Worm (Caenorhabditis elegans): ENCODE measurements around the gene R144.13.

R144.13 gene

DNA sequence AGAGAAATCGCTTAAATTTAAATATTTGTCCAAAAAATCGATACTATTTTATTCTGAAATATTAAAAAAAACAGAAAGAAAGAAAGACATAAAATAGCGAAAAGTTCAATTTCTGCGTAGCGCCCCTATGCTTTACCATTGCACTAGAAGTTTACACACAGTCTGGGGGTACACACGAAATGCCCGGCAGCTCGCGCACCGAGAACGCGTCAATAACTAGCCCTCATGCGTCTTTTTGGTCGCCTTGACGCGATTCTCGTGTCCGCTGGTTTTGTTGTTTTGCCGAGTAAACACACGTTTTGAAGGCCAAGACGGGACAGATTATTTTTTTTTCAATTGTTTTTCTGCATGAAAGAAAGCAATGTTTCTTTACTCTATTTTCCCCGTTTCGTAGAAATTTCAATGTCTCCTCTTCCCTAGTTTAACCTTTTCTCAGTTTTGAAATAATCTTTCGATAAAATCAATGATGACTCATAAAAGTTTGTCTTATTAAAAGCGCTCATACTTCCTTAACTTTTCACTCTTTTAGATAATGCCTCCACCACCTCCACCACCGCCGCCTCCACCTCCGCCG is 4.9 kb upstream of the R144.13 start, which contains the start of gene wip-1:
Gene wip-1, plus strand, starts transcription at position 524 of the 574 bp plus-strand sequence.
- peak; percentile 96 for TF ChIP-seq dmd-6 (GFP tag; IDR thresholded peaks at IDR 0.05)
- peak; percentile 98 for TF ChIP-seq hmg-1.1 (GFP tag; IDR thresholded peaks at IDR 0.05)
- TF ChIP-seq nhr-102 (tag; optimal IDR thresholded peaks at IDR 0.05) = peak; percentile 97
- peak; percentile 100 for TF ChIP-seq dve-1 (tag; optimal IDR thresholded peaks at IDR 0.05; ENCODE audit: insufficient read depth)
- peak; percentile 88 to 97 for TF ChIP-seq lsy-2 (tag; optimal IDR thresholded peaks at IDR 0.05)
- TF ChIP-seq dpl-1 (GFP tag; optimal IDR thresholded peaks at IDR 0.05) = peak; percentile 95
- TF ChIP-seq hif-1 (tag; optimal IDR thresholded peaks at IDR 0.05) = peak; percentile 73 to 89
- TF ChIP-seq mep-1 (tag; optimal IDR thresholded peaks at IDR 0.05) = peak; percentile 99
- TF ChIP-seq madf-5 (GFP tag; IDR thresholded peaks at IDR 0.05) = peak in 1 of 2 experiments; percentile 90; a peak in 1 of 4 replicates
- TF ChIP-seq ceh-82 (tag; optimal IDR thresholded peaks at IDR 0.05) = no peak
- TF ChIP-seq fos-1 (tag; optimal IDR thresholded peaks at IDR 0.05) = peak; percentile 44
- no peak for TF ChIP-seq tag-97 (GFP tag; IDR thresholded peaks at IDR 0.05)
- TF ChIP-seq T20F7.1 (GFP tag; optimal IDR thresholded peaks at IDR 0.05) = peak; percentile 95
- peak; percentile 97 for TF ChIP-seq unc-130 (GFP tag; optimal IDR thresholded peaks at IDR 0.05)
- TF ChIP-seq daf-19 (GFP tag; conservative IDR thresholded peaks at IDR 0.05) = peak; percentile 95
- peak; percentile 98 for TF ChIP-seq arid-1 (GFP tag; conservative IDR thresholded peaks at IDR 0.05)
- peak; percentile 96 for TF ChIP-seq egl-43 (GFP tag; IDR thresholded peaks at IDR 0.05)
- peak; percentile 78 for TF ChIP-seq snpc-1.2 (GFP tag; IDR thresholded peaks at IDR 0.05)
- TF ChIP-seq ceh-62 (tag; optimal IDR thresholded peaks at IDR 0.05) = no peak
- TF ChIP-seq daf-16 (GFP tag; optimal IDR thresholded peaks at IDR 0.05) = peak; percentile 95 to 97
- peak; percentile 97 for TF ChIP-seq daf-16 (tag; optimal IDR thresholded peaks at IDR 0.05)
- peak; percentile 96 for TF ChIP-seq F49E8.2 (tag; optimal IDR thresholded peaks at IDR 0.05; ENCODE audit: borderline replicate concordance)
- TF ChIP-seq nhr-111 (GFP tag; optimal IDR thresholded peaks at IDR 0.05) = peak; percentile 86
- TF ChIP-seq egl-27 (tag; optimal IDR thresholded peaks at IDR 0.05) = no peak
- TF ChIP-seq F44E2.7 (GFP tag; IDR thresholded peaks at IDR 0.05) = peak; percentile 87
- TF ChIP-seq nhr-10 (tag; optimal IDR thresholded peaks at IDR 0.05) = peak; percentile 44
- peak; percentile 57 for TF ChIP-seq cey-2 (tag; optimal IDR thresholded peaks at IDR 0.05; ENCODE audit: borderline replicate concordance, insufficient read depth)
- TF ChIP-seq nhr-237 (tag; optimal IDR thresholded peaks at IDR 0.05) = peak; percentile 60
- TF ChIP-seq F37D6.2 (tag; optimal IDR thresholded peaks at IDR 0.05) = peak; percentile 95
- peak; percentile 38 for TF ChIP-seq ceh-28 (tag; optimal IDR thresholded peaks at IDR 0.05)
- peak; percentile 18 for TF ChIP-seq ztf-11 (tag; optimal IDR thresholded peaks at IDR 0.05)
- peak; percentile 55 for TF ChIP-seq lin-39 (tag; optimal IDR thresholded peaks at IDR 0.05)
- peak; percentile 52 for TF ChIP-seq lir-3 (tag; optimal IDR thresholded peaks at IDR 0.05)
- peak; percentile 95 for TF ChIP-seq nhr-6 (tag; optimal IDR thresholded peaks at IDR 0.05)
- peak; percentile 95 for TF ChIP-seq lin-38 (GFP tag; IDR thresholded peaks at IDR 0.05)
- TF ChIP-seq spr-3 (GFP tag; optimal IDR thresholded peaks at IDR 0.05) = peak; percentile 89
- no peak for TF ChIP-seq daf-8 (GFP tag; IDR thresholded peaks at IDR 0.05)
- peak; percentile 76; the same call in 1 of the 2 replicates for TF ChIP-seq dmd-8 (GFP tag; IDR thresholded peaks at IDR 0.05)
- TF ChIP-seq R02D3.7 (tag; optimal IDR thresholded peaks at IDR 0.05) = peak; percentile 2
- peak; percentile 69 for TF ChIP-seq ceh-32 (tag; optimal IDR thresholded peaks at IDR 0.05; ENCODE audit: poor library complexity)
- TF ChIP-seq lin-1 (GFP tag; IDR thresholded peaks at IDR 0.05) = peak; percentile 96
- TF ChIP-seq nhr-28 (tag; optimal IDR thresholded peaks at IDR 0.05) = peak; percentile 98
- peak; percentile 82 for TF ChIP-seq mdt-29 (GFP tag; IDR thresholded peaks at IDR 0.05)
- TF ChIP-seq sdz-12 (GFP tag; optimal IDR thresholded peaks at IDR 0.05) = peak; percentile 33
- peak; percentile 93 for TF ChIP-seq ztf-7 (tag; optimal IDR thresholded peaks at IDR 0.05)
- peak; percentile 74; the same call in 1 of the 2 replicates for TF ChIP-seq D1046.2 (GFP tag; IDR thresholded peaks at IDR 0.05)
- TF ChIP-seq lim-7 (GFP tag; IDR thresholded peaks at IDR 0.05) = peak; percentile 76
- TF ChIP-seq nhr-41 (GFP tag; IDR thresholded peaks at IDR 0.05) = peak; percentile 79; the same call in 1 of the 2 replicates
- TF ChIP-seq php-3 (GFP tag; IDR thresholded peaks at IDR 0.05) = peak; percentile 93
- TF ChIP-seq unc-62 (GFP tag; optimal IDR thresholded peaks at IDR 0.05 in 1 of 2) = peak in 1 of 2 experiments; percentile 99
- peak; percentile 30 for TF ChIP-seq unc-62 (tag; optimal IDR thresholded peaks at IDR 0.05)

All from whole organism, L4 larva.